Fruit fly (Drosophila melanogaster) whole organism, embryonic: ENCODE data around the gene Hez.
A peak's percentile ranks its signal among the peaks of the same experiment; 100 is the strongest.

ENCODE experiments used
- CG10209 ChIP-seq: fragments of 200-800 bp; sonication (Bioruptor generic); optimal IDR thresholded peaks from 3 replicates; lab custom pipeline; 2017; ENCODE audit warnings: missing biosample characterization, mild to moderate bottlenecking, missing genetic modification characterization, missing genetic modification reagents
- CG11560 ChIP-seq: fragments of 200-800 bp; sonication (Bioruptor generic); IDR thresholded peaks from 3 replicates; pipeline ENCODE4 v1.3.6; 2022; ENCODE audit warnings: missing biosample characterization, missing genetic modification characterization
- CG12299 ChIP-seq: fragments of 200-800 bp; sonication (Bioruptor generic); optimal IDR thresholded peaks from 2 replicates; lab custom pipeline; 2018; ENCODE audit warnings: missing biosample characterization, mild to moderate bottlenecking, missing genetic modification characterization
- CG13296 ChIP-seq: fragments of 200-800 bp; sonication (Bioruptor generic); optimal IDR thresholded peaks from 3 replicates; lab custom pipeline; 2018; ENCODE audit warnings: missing biosample characterization, mild to moderate bottlenecking, missing genetic modification characterization
- CG15514 ChIP-seq: fragments of 200-800 bp; sonication (Bioruptor generic); optimal IDR thresholded peaks from 3 replicates; lab custom pipeline; 2017; ENCODE audit warnings: missing biosample characterization, missing genetic modification characterization, mild to moderate bottlenecking, moderate library complexity, missing genetic modification reagents
- CG17359 ChIP-seq: fragments of 200-800 bp; sonication (Bioruptor generic); optimal IDR thresholded peaks from 3 replicates; lab custom pipeline; 2018; ENCODE audit warnings: missing biosample characterization, mild to moderate bottlenecking, missing genetic modification characterization, moderate library complexity
- CG17802 ChIP-seq: fragments of 200-800 bp; sonication (Bioruptor generic); optimal IDR thresholded peaks from 2 replicates; lab custom pipeline; 2018; ENCODE audit warnings: missing biosample characterization, mild to moderate bottlenecking, missing genetic modification characterization, moderate library complexity
- CG17912 ChIP-seq: fragments of 200-800 bp; sonication (Bioruptor generic); optimal IDR thresholded peaks from 2 replicates; lab custom pipeline; 2018; ENCODE audit warnings: missing biosample characterization, mild to moderate bottlenecking, missing genetic modification characterization
- CG18262 ChIP-seq: fragments of 200-800 bp; optimal IDR thresholded peaks from 3 replicates; lab custom pipeline; 2019; ENCODE audit warnings: missing biosample characterization, mild to moderate bottlenecking, missing genetic modification characterization, moderate library complexity
- CG18599 ChIP-seq: fragments of 200-800 bp; sonication (Bioruptor generic); optimal IDR thresholded peaks from 3 replicates; lab custom pipeline; 2017; ENCODE audit warnings: missing biosample characterization, missing genetic modification characterization, mild to moderate bottlenecking, moderate library complexity, missing genetic modification reagents
- CG2202 ChIP-seq: fragments of 200-800 bp; sonication (Bioruptor generic); optimal IDR thresholded peaks from 2 replicates; lab custom pipeline; 2018; ENCODE audit warnings: missing biosample characterization, mild to moderate bottlenecking, missing genetic modification characterization
- CG2875 ChIP-seq: fragments of 200-800 bp; sonication (Bioruptor generic); optimal IDR thresholded peaks from 2 replicates; lab custom pipeline; 2017; ENCODE audit warnings: missing biosample characterization, mild to moderate bottlenecking, missing genetic modification characterization, missing genetic modification reagents
- CG31224 ChIP-seq: fragments of 200-800 bp; sonication (Bioruptor generic); IDR thresholded peaks from 2 replicates; pipeline ENCODE4 v1.3.6; 2022; ENCODE audit warnings: missing biosample characterization, missing genetic modification characterization
- CG3407 ChIP-seq: fragments of 200-800 bp; sonication (Bioruptor generic); optimal IDR thresholded peaks from 2 replicates; lab custom pipeline; 2018; ENCODE audit warnings: missing biosample characterization, mild to moderate bottlenecking, missing genetic modification characterization
- CG34224 ChIP-seq: fragments of 200-800 bp; sonication (Bioruptor generic); IDR thresholded peaks from 3 replicates; pipeline ENCODE4 v1.3.6; 2022; ENCODE audit warnings: missing biosample characterization, missing genetic modification characterization; ENCODE audit not compliant: partially characterized antibody
- CG34422 ChIP-seq: fragments of 200-800 bp; sonication (Bioruptor generic); IDR thresholded peaks from 3 replicates; pipeline ENCODE4 v1.3.6; 2022; ENCODE audit warnings: missing biosample characterization, missing genetic modification characterization
- CG42726 ChIP-seq: fragments of 200-800 bp; sonication (Bioruptor generic); IDR thresholded peaks from 2 replicates; pipeline ENCODE4 v1.3.6; 2022; ENCODE audit warnings: missing biosample characterization, missing genetic modification characterization; ENCODE audit not compliant: partially characterized antibody
- CG4730 ChIP-seq: fragments of 200-800 bp; sonication (Bioruptor generic); IDR thresholded peaks from 2 replicates; pipeline ENCODE4 v1.3.6; 2022; ENCODE audit warnings: missing biosample characterization, missing genetic modification characterization
- CG6689 ChIP-seq: fragments of 200-800 bp; sonication (Bioruptor generic); IDR thresholded peaks from 2 replicates; pipeline ENCODE4 v1.3.6; 2022; ENCODE audit warnings: missing biosample characterization, missing genetic modification characterization
- CG6765 ChIP-seq: fragments of 200-800 bp; sonication (Bioruptor generic); optimal IDR thresholded peaks from 3 replicates; lab custom pipeline; 2017; ENCODE audit warnings: missing biosample characterization, mild to moderate bottlenecking, missing genetic modification characterization
- CG7963 ChIP-seq: fragments of 200-800 bp; sonication (Bioruptor generic); IDR thresholded peaks from 3 replicates; pipeline ENCODE4 v1.3.6; 2022; ENCODE audit warnings: missing biosample characterization, missing genetic modification characterization; ENCODE audit not compliant: partially characterized antibody
- CG9215 ChIP-seq: fragments of 200-800 bp; sonication (Bioruptor generic); IDR thresholded peaks from 2 replicates; pipeline ENCODE4 v1.3.6; 2022; ENCODE audit warnings: missing biosample characterization, missing genetic modification characterization
- Dek ChIP-seq: fragments of 200-800 bp; sonication (Bioruptor generic); optimal IDR thresholded peaks from 3 replicates; lab custom pipeline; 2019; ENCODE audit warnings: missing biosample characterization, mild to moderate bottlenecking, missing genetic modification characterization, moderate library complexity
- Dll ChIP-seq: fragments of 200-800 bp; sonication (Bioruptor generic); IDR thresholded peaks from 4 replicates; pipeline ENCODE4 v1.3.6; 2022; ENCODE audit warnings: missing biosample characterization, missing genetic modification characterization; ENCODE audit not compliant: partially characterized antibody
- Ets65A ChIP-seq: fragments of 200-800 bp; sonication (Bioruptor generic); peaks from one replicate; lab custom pipeline; 2016; ENCODE audit warnings: missing biosample characterization, missing genetic modification characterization
- GATAe ChIP-seq: fragments of 200-800 bp; sonication (Bioruptor generic); conservative IDR thresholded peaks from 2 replicates; pipeline ENCODE4 v1.3.6; 2022; ENCODE audit warnings: missing biosample characterization, missing genetic modification characterization
- MBD-R2 ChIP-seq: fragments of 200-800 bp; sonication (Bioruptor generic); IDR thresholded peaks from 2 replicates; pipeline ENCODE4 v1.3.6; 2022; ENCODE audit warnings: missing biosample characterization, missing genetic modification characterization
- Mrtf ChIP-seq: fragments of 200-800 bp; sonication (Bioruptor generic); IDR thresholded peaks from 3 replicates; pipeline ENCODE4 v1.3.6; 2022; ENCODE audit warnings: missing biosample characterization, missing genetic modification characterization
- Nf-YA ChIP-seq: fragments of 200-800 bp; sonication (Bioruptor generic); IDR thresholded peaks from 2 replicates; pipeline ENCODE4 v1.3.6; 2022; ENCODE audit warnings: missing biosample characterization, missing genetic modification characterization
- Ptx1 ChIP-seq: fragments of 200-800 bp; sonication (Bioruptor generic); IDR thresholded peaks from 2 replicates; pipeline ENCODE4 v1.3.6; 2022; ENCODE audit warnings: missing biosample characterization, missing genetic modification characterization
- Six4 ChIP-seq: fragments of 200-800 bp; sonication (Bioruptor generic); optimal IDR thresholded peaks from 2 replicates; lab custom pipeline; 2016; ENCODE audit warnings: missing biosample characterization, missing genetic modification characterization
- Spps ChIP-seq: fragments of 200-800 bp; sonication (Bioruptor generic); optimal IDR thresholded peaks from 2 replicates; lab custom pipeline; 2018; ENCODE audit warnings: missing biosample characterization, mild to moderate bottlenecking, missing genetic modification characterization
- Vsx1 ChIP-seq: fragments of 200-800 bp; sonication (Bioruptor generic); optimal IDR thresholded peaks from 2 replicates; lab custom pipeline; 2017; ENCODE audit warnings: missing biosample characterization, mild to moderate bottlenecking, missing genetic modification characterization, missing genetic modification reagents
- ato ChIP-seq: fragments of 200-800 bp; sonication (Bioruptor generic); IDR thresholded peaks from 2 replicates; pipeline ENCODE4 v1.3.6; 2022; ENCODE audit warnings: missing biosample characterization, missing genetic modification characterization; ENCODE audit not compliant: partially characterized antibody
- chn ChIP-seq: fragments of 200-800 bp; sonication (Bioruptor generic); optimal IDR thresholded peaks from 2 replicates; lab custom pipeline; 2016; ENCODE audit warnings: missing biosample characterization, missing genetic modification characterization
- corto ChIP-seq: fragments of 200-800 bp; sonication (Bioruptor generic); optimal IDR thresholded peaks from 2 replicates; lab custom pipeline; 2016; ENCODE audit warnings: missing biosample characterization, mild to moderate bottlenecking, missing genetic modification characterization, moderate library complexity
- cwo ChIP-seq: fragments of 200-800 bp; sonication (Bioruptor generic); optimal IDR thresholded peaks from 3 replicates; lab custom pipeline; 2017; ENCODE audit warnings: missing biosample characterization, missing genetic modification characterization, mild to moderate bottlenecking, moderate library complexity, missing genetic modification reagents
- dysf ChIP-seq: fragments of 200-800 bp; sonication (Bioruptor generic); IDR thresholded peaks from 3 replicates; pipeline ENCODE4 v1.3.6; 2022; ENCODE audit warnings: missing biosample characterization, missing genetic modification characterization
- lola ChIP-seq, 3 experiments: fragments of >200 bp in 2 of 3; fragments of 200-800 bp in 1 of 3; sonication (Bioruptor generic) in 1 of 3; optimal IDR thresholded peaks; 2 replicates each; lab custom pipeline; 2017 to 2019; ENCODE audit warnings: missing biosample characterization in 3 of 3, missing genetic modification characterization in 3 of 3, mild to moderate bottlenecking in 1 of 3, moderate library complexity in 1 of 3
- mirr ChIP-seq: fragments of 200-800 bp; sonication (Bioruptor generic); optimal IDR thresholded peaks from 3 replicates; lab custom pipeline; 2018; ENCODE audit warnings: missing biosample characterization, mild to moderate bottlenecking, missing genetic modification characterization
- repo ChIP-seq: fragments of 200-800 bp; sonication (Bioruptor generic); optimal IDR thresholded peaks from 2 replicates; lab custom pipeline; 2016; ENCODE audit warnings: missing biosample characterization, missing genetic modification characterization
- sc ChIP-seq, 3 experiments: fragments of >200 bp in 2 of 3; fragments of 200-800 bp in 1 of 3; sonication (Bioruptor generic) in 1 of 3; optimal IDR thresholded peaks; 2 replicates in 2 of 3; 3 replicates in 1 of 3; lab custom pipeline; 2017; ENCODE audit warnings: mild to moderate bottlenecking in 1 of 3, missing biosample characterization in 1 of 3, missing genetic modification characterization in 1 of 3, missing genetic modification reagents in 1 of 3
- slp2 ChIP-seq: fragments of 200-800 bp; sonication (Bioruptor generic); optimal IDR thresholded peaks from 2 replicates; lab custom pipeline; 2016; ENCODE audit warnings: missing biosample characterization, missing genetic modification characterization
- so ChIP-seq: fragments of 200-800 bp; sonication (Bioruptor generic); IDR thresholded peaks from 3 replicates; pipeline ENCODE4 v1.3.6; 2022; ENCODE audit warnings: missing biosample characterization, missing genetic modification characterization
- vnd ChIP-seq: fragments of 200-800 bp; sonication (Bioruptor generic); IDR thresholded peaks from 3 replicates; pipeline ENCODE4 v1.3.6; 2022; ENCODE audit warnings: missing biosample characterization, missing genetic modification characterization; ENCODE audit not compliant: partially characterized antibody
- zfh1 ChIP-seq: fragments of 200-800 bp; sonication (Bioruptor generic); IDR thresholded peaks from 3 replicates; pipeline ENCODE4 v1.3.6; 2022; ENCODE audit warnings: missing biosample characterization, missing genetic modification characterization
- zfh2 ChIP-seq: fragments of 200-800 bp; sonication (Bioruptor generic); optimal IDR thresholded peaks from 2 replicates; lab custom pipeline; 2016; ENCODE audit warnings: missing biosample characterization, missing genetic modification characterization

Gene Hez

DNA sequence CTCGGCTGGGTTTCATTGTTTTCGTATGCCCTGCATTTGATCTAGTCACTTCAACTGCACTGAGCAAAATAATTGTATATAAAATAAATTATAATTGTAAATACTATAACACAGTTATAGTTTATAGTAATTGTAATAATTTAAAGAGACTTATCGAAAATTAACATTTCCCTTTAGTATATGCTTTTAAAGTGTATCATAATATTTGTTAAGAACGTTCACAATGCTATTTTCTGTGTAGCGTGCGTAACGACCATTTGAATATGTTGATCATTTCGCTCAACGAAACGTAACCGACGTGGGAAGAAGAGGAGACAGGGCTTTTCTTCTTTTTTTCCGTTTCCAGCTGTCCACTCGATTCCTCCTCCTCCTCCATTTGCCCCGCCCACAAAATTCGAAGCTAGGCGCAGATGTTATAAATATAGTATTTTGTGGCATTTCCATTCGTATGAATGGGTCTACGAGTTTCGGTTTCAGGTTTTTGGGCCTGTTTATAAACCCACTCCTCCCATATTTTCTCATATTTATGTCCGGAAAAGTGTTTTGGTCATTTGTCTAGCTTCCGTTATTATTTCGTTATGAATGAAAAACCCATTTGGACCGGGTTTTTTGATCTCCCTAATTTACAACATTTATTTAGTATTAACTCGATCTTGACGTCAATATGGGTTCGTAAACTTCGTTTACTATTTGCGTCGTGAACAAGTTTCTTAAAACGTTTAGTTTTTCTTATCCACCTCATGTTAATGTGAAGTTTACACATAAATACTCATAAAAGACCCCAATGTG is 37.9 kb downstream of the Hez start (continued):
- TF ChIP-seq corto (GFP tag; lab: Kevin White, UChicago) (no peak), CG11560 (tag; lab: Robert Waterston, UW) (no peak), CG9215 (peak; percentile 59), Six4 (GFP tag; lab: Kevin White, UChicago) (peak; percentile 74), CG34224 (GFP tag; lab: Robert Waterston, UW) (no peak), mirr (GFP tag; lab: Kevin White, UChicago) (no peak), CG17359 (peak; percentile 91), CG31224 (peak; percentile 61), so (peak; percentile 80; the same call in 2 of the 3 replicates), Ptx1 (GFP tag; lab: Robert Waterston, UW) (peak; percentile 86), sc (optimal IDR thresholded peaks at IDR 0.05; lab: Kevin White, UChicago) (no peak), sc (GFP tag; optimal IDR thresholded peaks at IDR 0.05; lab: Kevin White, UChicago) (peak; percentile 79), lola (GFP tag; optimal IDR thresholded peaks at IDR 0.05; lab: Kevin White, UChicago) (peak in 1 of 3 experiments; percentile 92), slp2 (no peak), CG3407 (GFP tag; lab: Kevin White, UChicago) (peak; percentile 82), CG15514 (peak; percentile 34), cwo (GFP tag; lab: Kevin White, UChicago) (peak; percentile 28), MBD-R2 (GFP tag; lab: Robert Waterston, UW) (0 out of 2 replicates have a peak, but pooled peaks have one; percentile 9), Spps (peak; percentile 92), repo (GFP tag; lab: Kevin White, UChicago) (no peak), CG42726 (no peak), GATAe (no peak), dysf (GFP tag; lab: Robert Waterston, UW) (peak; percentile 82), CG6689 (GFP tag; lab: Robert Waterston, UW) (peak; percentile 88), Mrtf (GFP tag; lab: Robert Waterston, UW) (peak; percentile 72; the same call in 2 of the 3 replicates), CG13296 (GFP tag; lab: Kevin White, UChicago) (peak; percentile 45), CG34422 (GFP tag; lab: Robert Waterston, UW) (peak; percentile 82), CG7963 (no peak), CG10209 (GFP tag; lab: Kevin White, UChicago) (peak; percentile 84), ato (GFP tag; lab: Robert Waterston, UW) (no peak), CG6765 (GFP tag; lab: Kevin White, UChicago) (no peak), Dll (GFP tag; lab: Robert Waterston, UW) (no peak), CG17912 (GFP tag; lab: Kevin White, UChicago) (peak; percentile 14), CG12299 (tag; lab: Kevin White, UChicago) (peak; percentile 77), CG2875 (GFP tag; lab: Kevin White, UChicago) (peak; percentile 78), Dek (tag; lab: Kevin White, UChicago) (peak; percentile 55), CG18599 (GFP tag; lab: Kevin White, UChicago) (peak; percentile 76), Ets65A (GFP tag; lab: Kevin White, UChicago) (no peak), zfh1 (GFP tag; lab: Robert Waterston, UW) (peak; percentile 88), chn (GFP tag; lab: Kevin White, UChicago) (peak; percentile 28), CG4730 (peak; percentile 79), CG17802 (no peak), Vsx1 (GFP tag; lab: Kevin White, UChicago) (peak; percentile 62), CG18262 (tag; lab: Kevin White, UChicago) (peak; percentile 92), vnd (GFP tag; lab: Robert Waterston, UW) (no peak), Nf-YA (peak; percentile 49; the same call in 1 of the 2 replicates), zfh2 (GFP tag; lab: Kevin White, UChicago) (no peak), CG2202 (tag; lab: Kevin White, UChicago) (peak; percentile 87)
